Worm (Caenorhabditis elegans): ENCODE results near the gene tsp-18.

Gene tsp-18

ce11 chrII:5928502-5928901, 24.1 kb downstream of the tsp-18 start, which contains the start of gene egl-44:
egl-44 (plus strand) TSS chrII:5928802.
- no peak for TF ChIP-seq unc-62 (GFP tag; optimal IDR thresholded peaks at IDR 0.05)

DNA sequence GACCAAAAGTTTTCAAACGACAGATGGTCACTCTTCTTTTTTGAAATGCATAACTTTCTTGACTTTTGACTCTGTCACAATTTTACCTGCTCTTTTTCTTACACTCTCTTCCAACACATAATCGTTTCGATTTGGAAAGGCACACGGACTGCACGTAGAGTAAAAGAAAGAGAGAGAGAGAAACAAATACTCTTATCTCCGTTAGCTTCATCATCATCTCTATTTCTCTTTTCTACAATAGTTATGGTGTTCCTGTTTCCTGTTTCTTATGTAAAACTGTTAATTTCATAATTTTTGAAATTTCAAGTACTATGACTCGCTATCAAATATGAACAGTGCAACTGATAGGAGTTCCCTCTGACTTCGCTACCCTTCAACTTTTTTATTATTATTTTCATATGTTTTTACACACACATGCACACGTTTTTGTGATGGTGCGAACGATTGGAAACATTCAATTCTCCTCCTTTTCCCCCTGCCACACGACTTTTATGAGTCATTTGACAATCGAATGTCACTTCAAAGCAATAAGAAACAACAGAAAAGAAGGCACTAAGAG, 25.8 kb downstream of the tsp-18 start:
- no peak for TF ChIP-seq unc-62 (GFP tag; optimal IDR thresholded peaks at IDR 0.05)

ce11 chrII:5931109-5931508, 26.8 kb downstream of the tsp-18 start:
- TF ChIP-seq unc-62 (GFP tag; optimal IDR thresholded peaks at IDR 0.05): no peak

- TF ChIP-seq unc-62 (GFP tag; optimal IDR thresholded peaks at IDR 0.05): no peak
Observed at ce11 chrII:5931904-5932764, 27.8 kb downstream of the tsp-18 start.

- no peak for TF ChIP-seq unc-62 (GFP tag; optimal IDR thresholded peaks at IDR 0.05)
Observed at ce11 chrII:5933133-5933532, 28.8 kb downstream of the tsp-18 start.

DNA sequence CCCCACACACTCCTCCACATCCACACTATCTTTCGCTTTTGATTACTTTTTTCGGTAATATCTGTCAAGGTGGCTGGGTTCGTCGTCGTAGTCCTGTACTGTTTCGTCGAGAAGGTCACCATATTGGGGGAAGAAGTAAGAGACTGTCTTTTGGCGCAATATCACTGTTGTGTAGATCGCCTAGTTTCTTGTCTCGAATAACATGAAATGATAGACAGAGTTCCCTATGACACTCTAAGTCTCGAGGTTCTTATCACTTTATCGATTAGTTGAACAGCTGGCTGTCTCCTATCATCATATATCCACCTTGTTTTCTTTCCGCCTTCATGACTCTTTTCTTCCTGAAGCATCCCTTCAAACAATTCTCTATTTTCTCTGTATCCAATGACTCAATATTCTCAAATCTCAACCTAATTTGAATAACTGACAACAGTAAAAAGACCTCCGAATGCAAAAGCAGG, 29.6 kb downstream of the tsp-18 start:
- TF ChIP-seq unc-62 (GFP tag; optimal IDR thresholded peaks at IDR 0.05): no peak

DNA sequence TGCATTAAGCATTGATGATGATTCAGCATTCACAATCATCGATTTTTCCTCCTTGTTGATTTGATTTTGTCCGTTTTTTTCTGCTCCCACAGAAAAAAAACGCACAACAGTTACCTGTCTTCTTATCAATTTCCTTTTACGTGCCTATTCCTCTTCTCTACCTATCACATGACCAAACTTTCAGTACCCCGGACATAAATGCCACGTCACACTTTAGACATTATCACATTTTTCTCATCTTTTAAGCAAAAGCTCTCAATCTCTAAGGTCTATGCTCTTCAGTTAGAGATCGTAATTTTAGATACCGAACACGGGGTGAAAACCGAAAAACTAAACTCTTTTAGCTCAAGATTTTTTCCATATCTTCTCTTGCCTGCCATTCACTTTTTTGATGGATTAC, 31.7 kb downstream of the tsp-18 start:
- TF ChIP-seq unc-62 (GFP tag; optimal IDR thresholded peaks at IDR 0.05): no peak

DNA sequence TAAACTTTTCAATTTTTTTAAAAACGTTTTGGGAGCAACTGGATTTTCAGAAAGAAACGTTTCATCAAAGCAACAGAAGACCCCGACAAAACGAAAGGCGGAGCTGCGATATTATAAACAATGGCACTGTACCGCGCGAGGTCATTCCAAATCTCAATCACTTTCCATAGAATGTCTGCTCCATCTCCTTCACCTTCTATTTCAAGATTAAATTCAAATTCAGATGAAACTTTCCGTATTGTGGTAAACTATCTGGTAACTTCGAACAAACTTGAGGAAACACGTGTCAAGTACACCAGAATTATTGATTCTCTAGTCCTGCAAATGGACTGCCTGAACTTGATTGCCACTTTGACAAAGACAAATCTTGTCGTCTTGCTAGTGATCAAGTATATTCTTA, 36.5 kb downstream of the tsp-18 start, which contains the start of gene F28B12.6:
Gene F28B12.6 (plus strand): TSS at position 49 of the 400 bp plus-strand sequence.
- no peak for TF ChIP-seq unc-62 (GFP tag; optimal IDR thresholded peaks at IDR 0.05)

- no peak for TF ChIP-seq unc-62 (GFP tag; optimal IDR thresholded peaks at IDR 0.05)
Observed at ce11 chrII:5942593-5942992, 38.2 kb downstream of the tsp-18 start, which contains the start of gene F28B12.1. F28B12.1 (plus strand) TSS chrII:5942927.

DNA sequence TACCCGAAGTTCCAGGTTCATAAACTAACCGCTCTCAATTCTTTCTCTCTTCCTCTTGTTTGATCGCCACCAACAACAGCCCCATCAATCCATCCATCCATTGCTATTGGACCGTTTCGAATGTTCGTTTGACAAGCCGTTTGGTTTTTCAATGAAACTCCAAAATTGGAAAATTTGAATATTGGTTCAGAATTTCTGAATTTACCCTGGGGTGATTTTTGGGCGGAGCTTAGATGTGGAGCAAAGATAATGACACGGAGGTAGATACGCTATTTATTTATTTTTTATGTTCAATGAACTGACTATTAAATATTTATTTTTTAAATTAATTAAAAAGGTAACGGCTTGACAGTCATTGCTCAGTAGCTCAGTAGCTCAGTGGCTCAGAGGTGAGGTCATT, 39.9 kb downstream of the tsp-18 start, which contains the start of gene B0034.2:
Gene B0034.2 (minus strand): TSS at position 101 of the 400 bp plus-strand sequence.
- TF ChIP-seq unc-62 (GFP tag; optimal IDR thresholded peaks at IDR 0.05): no peak

DNA sequence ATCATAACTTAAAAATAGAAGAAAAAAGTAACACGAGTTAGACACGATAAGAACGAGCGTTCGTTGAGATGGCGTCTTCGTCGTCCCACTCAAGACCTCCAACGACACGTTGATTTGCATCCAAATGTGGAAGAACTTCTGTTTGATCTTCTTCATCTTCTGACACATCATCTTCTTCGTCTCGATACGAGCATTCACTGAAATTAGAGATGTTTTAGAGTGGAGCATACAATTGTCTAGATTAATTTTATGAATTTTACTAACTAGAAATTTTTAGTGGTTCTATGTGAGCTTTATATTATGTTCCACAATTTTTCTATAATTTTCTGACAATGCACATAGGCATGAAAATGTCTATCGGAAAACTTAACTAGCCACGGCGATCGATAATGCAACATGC, 41.5 kb downstream of the tsp-18 start:
- no peak for TF ChIP-seq unc-62 (GFP tag; optimal IDR thresholded peaks at IDR 0.05)

ce11 chrII:5946438-5946837, 42.1 kb downstream of the tsp-18 start:
- TF ChIP-seq unc-62 (GFP tag; optimal IDR thresholded peaks at IDR 0.05): no peak

ce11 chrII:5948681-5949080, 44.3 kb downstream of the tsp-18 start:
- no peak for TF ChIP-seq unc-62 (GFP tag; optimal IDR thresholded peaks at IDR 0.05)

ce11 chrII:5950657-5951056, 46.3 kb downstream of the tsp-18 start:
- TF ChIP-seq unc-62 (GFP tag; optimal IDR thresholded peaks at IDR 0.05): no peak

- TF ChIP-seq unc-62 (GFP tag; optimal IDR thresholded peaks at IDR 0.05): no peak
Observed at ce11 chrII:5951745-5952144, 47.4 kb downstream of the tsp-18 start.

ce11 chrII:5952214-5952613, 47.9 kb downstream of the tsp-18 start:
- TF ChIP-seq unc-62 (GFP tag; optimal IDR thresholded peaks at IDR 0.05): no peak

DNA sequence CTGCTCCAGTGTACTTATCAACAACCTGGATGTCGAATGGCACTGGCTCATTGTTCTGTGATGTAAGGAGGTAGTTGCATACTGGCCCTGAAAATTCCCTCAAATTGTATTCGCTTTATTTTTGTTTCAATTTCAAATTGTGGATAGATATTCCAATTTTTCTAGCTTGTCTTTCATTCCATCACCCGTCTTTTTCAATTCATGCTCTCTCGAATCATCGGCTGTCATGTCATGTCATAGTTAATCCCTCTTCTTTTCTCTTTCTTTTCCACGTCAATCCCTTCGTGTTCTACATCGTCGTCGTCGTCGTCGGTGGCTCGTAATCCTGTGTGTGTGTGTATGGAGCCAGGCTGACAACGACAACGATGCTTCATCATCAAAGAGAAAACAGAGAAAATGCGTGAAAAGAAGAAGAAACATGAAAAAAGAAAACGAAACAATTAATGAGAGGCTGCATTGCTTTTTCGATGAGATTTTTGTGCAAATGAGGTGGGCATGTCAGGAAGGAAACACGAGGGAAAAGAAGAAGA, 51.4 kb downstream of the tsp-18 start:
- no peak for TF ChIP-seq unc-62 (GFP tag; optimal IDR thresholded peaks at IDR 0.05)

Data from whole organism, dauer.